Worm (Caenorhabditis elegans) whole organism, late embryonic: ENCODE results near the gene ubxn-4.

Experiments
- K09A11.1 ChIP-seq: sonication (generic microtip); optimal IDR thresholded peaks from 2 replicates; lab custom pipeline; 2017; ENCODE audit warnings: antibody characterized with exemption, mild to moderate bottlenecking, missing genetic modification characterization, missing compliant biosample characterization; ENCODE audit not compliant: insufficient read depth
- ama-1 ChIP-seq: fragments of 150-350 bp; optimal IDR thresholded peaks from 2 replicates; lab custom pipeline; 2014
- ceh-30 ChIP-seq: fragments of 150-350 bp; optimal IDR thresholded peaks from 2 replicates; lab custom pipeline; 2014; ENCODE audit warnings: missing biosample characterization, missing genetic modification characterization
- ceh-31 ChIP-seq: sonication (generic microtip); optimal IDR thresholded peaks from 2 replicates; lab custom pipeline; 2016; ENCODE audit warnings: missing genetic modification characterization, missing compliant biosample characterization
- ceh-45 ChIP-seq: fragments of 200-800 bp; sonication (Bioruptor generic); IDR thresholded peaks from 2 replicates; pipeline ENCODE4 v1.3.6; 2022; ENCODE audit warnings: missing genetic modification reagents, missing genetic modification characterization, missing compliant biosample characterization
- elt-2 ChIP-seq: sonication (generic microtip); optimal IDR thresholded peaks from 2 replicates; lab custom pipeline; 2016; ENCODE audit warnings: missing genetic modification reagents, missing genetic modification characterization, missing compliant biosample characterization
- hlh-6 ChIP-seq: sonication (generic microtip); optimal IDR thresholded peaks from 2 replicates; lab custom pipeline; 2016; ENCODE audit warnings: missing genotype, missing genetic modification characterization, missing compliant biosample characterization
- pha-2 ChIP-seq: sonication (generic microtip); optimal IDR thresholded peaks from 2 replicates; lab custom pipeline; 2017; ENCODE audit warnings: mild to moderate bottlenecking, missing genetic modification characterization, missing compliant biosample characterization
- pha-4 ChIP-seq: fragments of 150-350 bp; optimal IDR thresholded peaks from 2 replicates; lab custom pipeline; 2018; ENCODE audit warnings: missing biosample characterization, missing genetic modification reagents, missing genetic modification characterization
- pros-1 ChIP-seq: fragments of 150-350 bp; optimal IDR thresholded peaks from 2 replicates; lab custom pipeline; 2014; ENCODE audit warnings: missing biosample characterization, missing genetic modification reagents, missing genetic modification characterization
- tbx-7 ChIP-seq: sonication (generic microtip); optimal IDR thresholded peaks from 2 replicates; lab custom pipeline; 2016; ENCODE audit warnings: missing genotype, missing genetic modification characterization, missing compliant biosample characterization

DNA sequence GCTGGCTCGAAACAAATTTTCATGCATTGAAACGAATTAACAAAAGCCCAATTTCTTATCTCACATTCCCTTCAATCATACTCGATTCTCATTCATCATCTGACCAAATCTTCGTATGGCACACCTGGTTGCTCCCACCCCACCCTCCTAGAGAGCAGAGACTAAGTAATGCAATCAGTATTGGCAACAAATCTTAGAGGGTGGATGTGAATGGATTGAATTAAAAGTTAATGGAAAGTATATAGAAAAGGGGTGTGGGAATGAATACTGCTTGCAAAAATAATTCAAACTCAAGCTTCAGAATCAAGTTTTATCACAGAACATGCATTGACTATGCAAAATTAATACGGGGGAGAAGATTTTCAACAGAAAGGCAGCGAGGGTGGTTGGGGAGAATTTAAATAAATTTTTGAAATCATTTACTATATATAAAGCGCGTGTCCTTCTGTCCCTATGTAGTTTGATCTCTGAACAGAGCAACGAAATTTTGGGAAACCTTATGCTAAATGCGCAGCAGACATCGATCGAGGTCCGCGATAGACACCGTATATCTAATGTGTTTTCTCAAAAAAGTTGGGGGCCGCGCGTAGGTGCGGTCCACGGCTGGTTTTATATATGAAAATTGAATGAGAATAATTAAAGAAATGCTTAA is 32.5 kb upstream of the ubxn-4 start:
- TF ChIP-seq ceh-45 (GFP tag; lab: Robert Waterston, UW) (no peak), K09A11.1 (tag; lab: Kevin White, UChicago) (no peak), tbx-7 (tag; lab: Kevin White, UChicago) (no peak), pros-1 (no peak), pha-2 (tag; lab: Kevin White, UChicago) (no peak), pha-4 (tag; lab: Kevin White, UChicago) (no peak), hlh-6 (no peak), elt-2 (tag; lab: Kevin White, UChicago) (no peak), ama-1 (lab: Kevin White, UChicago) (no peak), ceh-30 (no peak), ceh-31 (no peak)
